Worm (Caenorhabditis elegans) whole organism, midembryonic: Measurements from ENCODE around the gene nhr-63.
"Not testable (repeated sequence)": the region's sequence is repeated elsewhere in the genome, so short reads cannot be mapped to it uniquely, and the experiment has no call there.

ENCODE experiments used
- T22C8.4 ChIP-seq: fragments of 200-800 bp; sonication (Bioruptor generic); IDR thresholded peaks from 2 replicates; pipeline ENCODE4 v1.3.6; 2022; ENCODE audit warnings: missing genetic modification characterization, missing compliant biosample characterization
- cog-1 ChIP-seq: sonication (generic microtip); optimal IDR thresholded peaks from 2 replicates; lab custom pipeline; 2016; ENCODE audit warnings: missing genetic modification characterization, missing compliant biosample characterization
- flt-1 ChIP-seq: fragments of 200-800 bp; sonication (Bioruptor generic); IDR thresholded peaks from 2 replicates; pipeline ENCODE4 v1.3.6; 2022; ENCODE audit warnings: missing genetic modification characterization, missing compliant biosample characterization
- klf-2 ChIP-seq: fragments of 200-800 bp; sonication (Bioruptor generic); conservative IDR thresholded peaks from 2 replicates; pipeline ENCODE4 v1.3.6; 2022; ENCODE audit warnings: missing genetic modification reagents, missing genetic modification characterization, missing compliant biosample characterization
- med-1 ChIP-seq: sonication (generic microtip); optimal IDR thresholded peaks from 2 replicates; lab custom pipeline; 2017; ENCODE audit warnings: missing genetic modification characterization, mild to moderate bottlenecking, missing compliant biosample characterization, antibody characterized with exemption, missing genetic modification reagents; ENCODE audit not compliant: insufficient read depth
- ref-1 ChIP-seq: fragments of 200-800 bp; sonication (Bioruptor generic); conservative IDR thresholded peaks from 2 replicates; pipeline ENCODE4 v1.3.6; 2022; ENCODE audit warnings: missing genetic modification reagents, missing genetic modification characterization, missing compliant biosample characterization
- tab-1 ChIP-seq: fragments of 200-800 bp; sonication (Bioruptor generic); IDR thresholded peaks from 2 replicates; pipeline ENCODE4 v1.3.6; 2022; ENCODE audit warnings: missing genetic modification characterization, missing compliant biosample characterization
- ztf-23 ChIP-seq: fragments of 200-800 bp; sonication (Bioruptor generic); IDR thresholded peaks from 2 replicates; pipeline ENCODE4 v1.3.6; 2022; ENCODE audit warnings: missing genetic modification reagents, missing genetic modification characterization, missing compliant biosample characterization
- ztf-29 ChIP-seq: fragments of 200-800 bp; sonication (Bioruptor generic); IDR thresholded peaks from 2 replicates; pipeline ENCODE4 v1.3.6; 2022; ENCODE audit warnings: missing genetic modification reagents, missing genetic modification characterization, missing compliant biosample characterization

The nhr-63 gene

DNA sequence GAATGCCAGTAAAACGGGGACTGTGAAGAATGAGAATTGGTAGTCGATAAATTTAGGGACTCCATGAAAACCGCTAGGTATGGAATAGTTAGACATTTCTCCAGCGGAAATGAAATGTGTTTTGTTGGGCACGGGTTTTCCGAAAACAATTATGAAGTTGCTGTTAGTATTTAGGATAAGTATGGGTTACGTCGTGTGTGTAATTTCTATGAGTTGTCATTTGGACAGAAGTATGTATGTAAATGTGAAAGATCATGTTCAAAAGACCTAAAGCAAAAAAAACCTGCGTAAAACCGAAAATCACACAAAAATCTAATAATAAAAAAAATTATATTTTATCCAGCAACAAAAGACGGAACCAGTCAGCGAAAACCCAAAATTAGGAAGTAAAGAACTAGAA lies 29.9 kb upstream of the nhr-63 start, which contains the start of gene sru-23:
sru-23 (minus strand) TSS at position 101 of the 400 bp plus-strand sequence.
- TF ChIP-seq ztf-23 (no peak), cog-1 (no peak), T22C8.4 (no peak), ref-1 (no peak), med-1 (GFP tag; lab: Kevin White, UChicago) (no peak), klf-2 (GFP tag; lab: Robert Waterston, UW) (no peak), tab-1 (GFP tag; lab: Robert Waterston, UW) (no peak), flt-1 (GFP tag; lab: Robert Waterston, UW) (no peak), ztf-29 (GFP tag; lab: Robert Waterston, UW) (no peak)

DNA sequence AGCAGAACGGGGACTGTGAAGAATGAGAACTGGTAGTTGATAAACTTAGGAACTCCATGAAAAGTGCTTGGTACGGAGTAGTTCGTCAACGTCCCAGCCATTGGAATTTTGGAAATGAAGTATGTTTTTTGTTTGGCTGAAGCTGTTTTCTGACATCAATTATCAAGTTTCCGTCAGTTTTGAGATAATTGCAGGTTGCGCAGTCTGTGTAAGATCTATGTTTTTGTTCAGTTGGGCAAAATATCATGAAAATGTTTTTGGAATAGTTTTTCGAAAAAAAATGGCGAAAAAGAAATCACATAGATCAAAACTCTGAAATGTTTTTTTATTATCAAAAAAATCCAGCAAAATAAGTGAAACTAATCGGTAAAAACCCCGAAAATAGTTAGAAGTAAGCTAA lies 27.6 kb upstream of the nhr-63 start, which contains the start of gene sru-22:
sru-22 (minus strand) TSS at position 101 of the 400 bp plus-strand sequence.
- TF ChIP-seq tab-1 (GFP tag; lab: Robert Waterston, UW) (no peak), ref-1 (no peak), klf-2 (GFP tag; lab: Robert Waterston, UW) (no peak), ztf-29 (GFP tag; lab: Robert Waterston, UW) (no peak), flt-1 (GFP tag; lab: Robert Waterston, UW) (no peak), cog-1 (no peak), ztf-23 (no peak), med-1 (GFP tag; lab: Kevin White, UChicago) (no peak), T22C8.4 (no peak)

DNA sequence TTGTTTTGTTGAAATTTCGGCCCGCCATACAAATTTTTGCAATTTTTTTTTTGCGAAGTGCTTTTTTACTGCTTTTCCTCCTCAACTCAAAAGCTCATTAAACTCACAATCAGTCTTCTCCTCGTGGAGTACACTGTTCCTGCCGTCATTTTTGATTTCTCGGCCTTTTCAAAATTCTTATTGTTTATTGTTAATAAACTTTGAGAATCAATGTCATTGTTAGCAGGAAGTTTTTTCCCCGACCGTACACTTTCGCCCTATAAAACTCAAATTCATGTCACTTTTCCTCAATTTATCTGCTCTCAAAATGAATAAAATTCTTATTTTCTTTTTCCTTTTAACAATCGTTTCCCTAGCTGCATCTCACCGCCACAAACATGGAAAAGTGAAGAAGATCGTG lies 26.5 kb upstream of the nhr-63 start, which contains the start of gene clec-232:
clec-232 (plus strand) TSS at position 301 of the 400 bp plus-strand sequence.
- no peak for TF ChIP-seq ref-1
- no peak for TF ChIP-seq flt-1 (GFP tag; lab: Robert Waterston, UW)
- no peak for TF ChIP-seq med-1 (GFP tag; lab: Kevin White, UChicago)
- TF ChIP-seq ztf-23: no peak
- no peak for TF ChIP-seq klf-2 (GFP tag; lab: Robert Waterston, UW)
- TF ChIP-seq T22C8.4: no peak
- TF ChIP-seq cog-1: no peak
- TF ChIP-seq ztf-29 (GFP tag; lab: Robert Waterston, UW): no peak
- TF ChIP-seq tab-1 (GFP tag; lab: Robert Waterston, UW): no peak

DNA sequence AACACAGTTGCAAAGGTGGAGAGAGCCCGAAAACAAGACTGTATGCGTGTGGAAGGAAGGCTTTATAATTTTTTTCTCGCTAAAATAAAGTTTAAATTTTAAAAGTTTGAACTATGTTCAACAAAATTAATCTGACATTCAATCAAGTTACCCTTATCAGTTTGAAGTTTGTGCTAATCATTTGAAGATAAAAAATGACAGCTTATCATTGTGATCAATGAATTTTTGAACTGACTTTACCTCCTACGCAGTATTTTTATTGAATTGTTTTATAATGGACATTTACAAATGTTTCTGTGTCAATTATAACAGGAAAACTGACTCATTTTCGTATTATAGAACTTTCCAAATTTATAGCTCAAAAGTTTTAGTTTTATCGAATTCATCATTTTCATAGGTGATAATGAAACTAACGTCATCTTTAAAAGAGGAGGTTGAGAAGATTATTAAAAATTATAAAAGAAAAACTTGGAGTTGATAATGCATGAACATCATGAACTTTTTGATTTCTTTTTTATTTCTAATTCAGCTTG lies 24.1 kb upstream of the nhr-63 start, which contains the start of gene oac-20:
oac-20 (plus strand) TSS at position 483 of the 533 bp plus-strand sequence.
- TF ChIP-seq med-1 (GFP tag; lab: Kevin White, UChicago) (no peak), T22C8.4 (no peak)

DNA sequence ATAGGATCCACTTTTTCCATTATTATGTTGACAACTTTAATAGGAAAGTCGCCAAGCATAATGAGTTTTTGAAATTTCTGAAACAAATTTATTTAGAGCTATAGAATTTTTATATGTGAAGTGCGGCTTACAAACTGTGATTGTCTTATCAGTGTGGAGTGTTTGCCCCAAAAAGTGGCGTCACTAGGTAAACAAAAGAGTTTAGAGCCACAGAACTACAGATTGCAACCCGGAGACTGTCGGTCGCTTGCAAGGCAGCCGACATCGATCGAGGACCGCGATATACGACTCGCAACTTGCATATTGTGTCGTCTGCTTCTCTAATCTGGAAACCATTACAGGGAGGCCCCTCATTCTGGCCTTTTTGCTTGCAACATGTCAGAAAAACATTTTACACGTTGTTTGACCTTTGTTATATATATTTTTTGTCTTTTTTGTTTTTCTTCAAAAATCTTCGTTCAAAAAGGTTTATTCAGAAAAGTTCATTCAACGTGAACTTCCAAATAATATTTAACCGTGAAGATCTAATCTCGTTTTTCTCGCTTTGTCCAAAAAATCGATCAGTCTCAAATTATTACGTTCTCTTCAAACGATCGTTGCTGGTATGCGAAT lies 19.5 kb upstream of the nhr-63 start, which contains the start of the genes fbxa-99 and F36G9.13:
fbxa-99 (minus strand) TSS at position 122 of the 612 bp plus-strand sequence.
F36G9.13 (plus strand) TSS at position 562 of the 612 bp plus-strand sequence.
- TF ChIP-seq tab-1 (GFP tag; lab: Robert Waterston, UW) (no peak), med-1 (GFP tag; lab: Kevin White, UChicago) (no peak), ztf-29 (GFP tag; lab: Robert Waterston, UW) (no peak), ztf-23 (no peak), cog-1 (no peak), klf-2 (GFP tag; lab: Robert Waterston, UW) (no peak), flt-1 (GFP tag; lab: Robert Waterston, UW) (no peak), T22C8.4 (no peak), ref-1 (no peak)

DNA sequence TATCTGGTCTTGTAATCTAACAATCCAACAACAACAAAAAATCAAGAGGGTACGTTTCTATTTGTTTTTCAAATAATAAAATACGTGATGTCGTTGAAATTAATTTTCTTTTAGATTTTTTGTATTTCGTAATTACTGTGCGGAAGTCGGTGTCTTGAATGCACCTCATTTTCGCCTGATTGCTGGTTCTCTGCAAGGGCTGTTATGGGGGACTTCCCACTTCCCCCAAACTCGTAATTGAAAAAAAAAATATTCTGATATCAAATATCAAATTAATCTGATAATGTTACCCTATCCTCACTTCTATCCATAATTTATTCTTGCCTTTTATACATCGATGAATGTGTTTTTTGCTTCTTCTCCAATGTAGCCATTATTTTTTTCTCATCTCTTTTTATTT lies 14.3 kb upstream of the nhr-63 start, which contains the start of gene F36G9.15:
F36G9.15 (minus strand) TSS at position 101 of the 400 bp plus-strand sequence.
- TF ChIP-seq klf-2 (GFP tag; lab: Robert Waterston, UW) (no peak), cog-1 (no peak), med-1 (GFP tag; lab: Kevin White, UChicago) (no peak), tab-1 (GFP tag; lab: Robert Waterston, UW) (no peak), flt-1 (GFP tag; lab: Robert Waterston, UW) (no peak), ztf-23 (no peak), ztf-29 (GFP tag; lab: Robert Waterston, UW) (no peak), T22C8.4 (no peak), ref-1 (no peak)

DNA sequence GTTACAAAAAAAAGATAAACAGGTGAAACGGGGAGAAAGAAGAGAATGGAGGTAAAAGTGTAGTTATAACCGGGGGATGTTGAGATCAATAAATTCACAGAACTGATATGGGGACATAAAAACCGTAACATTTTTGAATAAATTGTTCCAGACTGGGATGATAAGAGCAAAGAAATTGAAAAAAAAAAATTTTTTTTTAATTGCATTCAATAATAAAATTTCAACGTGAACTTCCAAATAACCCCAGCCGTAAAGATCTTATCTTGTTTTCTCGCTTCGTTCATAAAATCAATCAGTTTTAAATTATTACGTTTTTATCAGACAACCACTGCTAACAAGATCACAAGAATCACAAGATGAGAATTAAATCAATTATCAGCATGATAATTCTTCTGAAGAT lies 10.5 kb upstream of the nhr-63 start, which contains the start of gene C06C6.7:
C06C6.7 (plus strand) TSS at position 301 of the 400 bp plus-strand sequence.
- TF ChIP-seq ref-1; klf-2 (GFP tag; lab: Robert Waterston, UW); ztf-29 (GFP tag; lab: Robert Waterston, UW): not testable (repeated sequence)

DNA sequence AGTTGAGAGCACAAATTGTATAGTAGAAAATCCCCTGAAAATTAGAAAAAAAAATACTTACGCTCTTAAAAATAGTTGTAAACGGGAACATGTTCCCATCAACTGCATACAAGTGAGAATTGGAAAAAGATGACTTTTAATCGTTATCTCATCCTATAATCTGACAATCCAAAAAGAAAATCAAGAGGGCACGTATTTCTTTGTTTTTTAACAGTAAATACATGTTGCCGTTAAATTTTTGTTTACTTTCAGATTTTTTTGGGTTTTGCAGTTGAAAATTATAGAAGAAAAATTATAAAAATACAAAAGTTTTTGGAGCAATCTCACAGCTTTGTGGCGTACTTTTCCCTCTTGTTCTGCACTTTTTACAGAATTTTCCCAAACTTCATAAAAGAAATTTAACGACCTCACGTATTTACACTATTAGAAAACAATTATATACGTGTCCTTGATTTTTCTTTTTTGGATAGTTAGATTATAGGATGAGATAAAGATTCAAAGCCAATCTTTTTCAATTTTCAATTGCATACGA lies 5.7 kb upstream of the nhr-63 start, which contains the start of the genes C06C6.9 and C06C6.8:
C06C6.9 (minus strand) TSS at position 101 of the 532 bp plus-strand sequence.
C06C6.8 (plus strand) TSS at position 482 of the 532 bp plus-strand sequence.
- TF ChIP-seq ref-1: no peak
- no peak for TF ChIP-seq flt-1 (GFP tag; lab: Robert Waterston, UW)
- TF ChIP-seq med-1 (GFP tag; lab: Kevin White, UChicago): no peak
- TF ChIP-seq ztf-23: no peak
- TF ChIP-seq ztf-29 (GFP tag; lab: Robert Waterston, UW): no peak
- no peak for TF ChIP-seq cog-1
- no peak for TF ChIP-seq klf-2 (GFP tag; lab: Robert Waterston, UW)
- no peak for TF ChIP-seq tab-1 (GFP tag; lab: Robert Waterston, UW)
- no peak for TF ChIP-seq T22C8.4

DNA sequence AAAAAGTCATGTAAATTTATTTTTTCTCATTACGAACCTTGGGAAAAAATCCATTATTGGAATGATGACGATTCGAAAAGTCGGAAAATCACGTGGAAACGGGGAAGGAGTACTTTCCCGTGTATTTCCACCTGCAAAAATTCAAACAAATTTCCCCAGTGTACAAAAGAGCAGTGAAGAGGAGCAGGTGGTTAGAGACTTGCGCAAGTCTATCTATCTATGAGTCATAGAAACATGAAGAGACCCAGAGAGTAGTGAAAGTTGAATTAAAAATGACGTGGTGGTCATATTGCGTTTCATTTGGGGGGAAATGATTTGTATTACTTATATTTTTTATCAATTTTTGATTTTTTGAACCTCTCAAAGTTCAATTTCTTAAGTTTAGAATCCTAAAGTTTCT lies 2.0 kb upstream of the nhr-63 start, which contains the start of gene nhr-50:
nhr-50 (minus strand) TSS at position 199 of the 400 bp plus-strand sequence.
- TF ChIP-seq cog-1 (no peak), ref-1 (no peak), ztf-29 (GFP tag; lab: Robert Waterston, UW) (no peak)
